Worm (Caenorhabditis elegans) whole organism, young adult: Measurements from ENCODE around the gene F23D12.3.
A peak's percentile ranks its signal among the peaks of the same experiment; 100 is the strongest.

ENCODE experiments used
- B0261.1 ChIP-seq: sonication (generic microtip); optimal IDR thresholded peaks from 2 replicates; lab custom pipeline; 2016; ENCODE audit warnings: mild to moderate bottlenecking, missing genetic modification characterization, moderate library complexity, missing compliant biosample characterization
- C06A6.2 ChIP-seq: fragments of 200-800 bp; sonication (Bioruptor generic); conservative IDR thresholded peaks from 2 replicates; pipeline ENCODE4 v1.3.6; 2022; ENCODE audit warnings: missing genetic modification characterization, missing compliant biosample characterization
- F22D6.2 ChIP-seq: sonication (generic microtip); optimal IDR thresholded peaks from 2 replicates; lab custom pipeline; 2016; ENCODE audit warnings: mild to moderate bottlenecking, missing genetic modification characterization, missing compliant biosample characterization
- F23B12.7 ChIP-seq: sonication (generic microtip); optimal IDR thresholded peaks from 2 replicates; lab custom pipeline; 2017; ENCODE audit warnings: missing genetic modification characterization, mild to moderate bottlenecking, missing compliant biosample characterization, antibody characterized with exemption, moderate library complexity; ENCODE audit not compliant: insufficient read depth
- F57C9.4 ChIP-seq: sonication (generic microtip); optimal IDR thresholded peaks from 2 replicates; lab custom pipeline; 2017; ENCODE audit warnings: mild to moderate bottlenecking, missing genetic modification characterization, missing compliant biosample characterization
- K12H6.12 ChIP-seq: fragments of 200-800 bp; sonication (Bioruptor generic); optimal IDR thresholded peaks from 2 replicates; lab custom pipeline; 2018; ENCODE audit warnings: mild to moderate bottlenecking, missing genetic modification characterization, missing compliant biosample characterization
- Y53F4B.3 ChIP-seq: fragments of 200-800 bp; sonication (Bioruptor generic); IDR thresholded peaks from 2 replicates; pipeline ENCODE4 v1.3.6; 2022; ENCODE audit warnings: missing genetic modification reagents, missing genetic modification characterization, missing compliant biosample characterization
- Y53G8AR.9 ChIP-seq: fragments of 200-800 bp; sonication (Bioruptor generic); conservative IDR thresholded peaks from 2 replicates; pipeline ENCODE4 v1.3.6; 2022; ENCODE audit warnings: missing genetic modification reagents, missing genetic modification characterization, missing compliant biosample characterization
- Y56A3A.18 ChIP-seq: fragments of 200-800 bp; sonication (Bioruptor generic); IDR thresholded peaks from 2 replicates; pipeline ENCODE4 v1.3.6; 2022; ENCODE audit warnings: missing genetic modification reagents, missing genetic modification characterization, missing compliant biosample characterization
- Y67H2A.10 ChIP-seq: fragments of 200-800 bp; sonication (Bioruptor generic); conservative IDR thresholded peaks from 2 replicates; pipeline ENCODE4 v1.3.6; 2022; ENCODE audit warnings: missing genetic modification reagents, missing genetic modification characterization, missing compliant biosample characterization
- ZK185.1 ChIP-seq: sonication (generic microtip); optimal IDR thresholded peaks from 2 replicates; lab custom pipeline; 2016; ENCODE audit warnings: mild to moderate bottlenecking, missing genetic modification characterization, missing compliant biosample characterization; ENCODE audit not compliant: poor library complexity, severe bottlenecking
- akir-1 ChIP-seq: fragments of 200-800 bp; sonication (Bioruptor generic); optimal IDR thresholded peaks from 2 replicates; lab custom pipeline; 2018; ENCODE audit warnings: mild to moderate bottlenecking, missing genetic modification characterization, moderate library complexity, missing compliant biosample characterization
- aptf-2 ChIP-seq: fragments of 200-800 bp; sonication (Bioruptor generic); conservative IDR thresholded peaks from 2 replicates; pipeline ENCODE4 v1.3.6; 2022; ENCODE audit warnings: missing genetic modification reagents, missing genetic modification characterization, missing compliant biosample characterization
- athp-1 ChIP-seq: sonication (generic microtip); optimal IDR thresholded peaks from 2 replicates; lab custom pipeline; 2017; ENCODE audit warnings: mild to moderate bottlenecking, missing genetic modification characterization, missing compliant biosample characterization
- bed-1 ChIP-seq: fragments of 200-800 bp; sonication (Bioruptor generic); IDR thresholded peaks from 2 replicates; pipeline ENCODE4 v1.3.6; 2022; ENCODE audit warnings: missing genetic modification reagents, missing genetic modification characterization, missing compliant biosample characterization
- cebp-2 ChIP-seq: fragments of 200-800 bp; sonication (Bioruptor generic); IDR thresholded peaks from 2 replicates; pipeline ENCODE4 v1.3.6; 2022; ENCODE audit warnings: missing genetic modification characterization, missing compliant biosample characterization
- ceh-27 ChIP-seq: fragments of 200-800 bp; sonication (Bioruptor generic); optimal IDR thresholded peaks from 2 replicates; lab custom pipeline; 2018; ENCODE audit warnings: mild to moderate bottlenecking, missing genetic modification characterization, moderate library complexity, missing compliant biosample characterization
- ceh-40 ChIP-seq: fragments of 200-800 bp; sonication (Bioruptor generic); IDR thresholded peaks from 2 replicates; pipeline ENCODE4 v1.3.6; 2022; ENCODE audit warnings: missing genetic modification characterization, missing compliant biosample characterization
- chd-7 ChIP-seq: sonication (generic microtip); optimal IDR thresholded peaks from 2 replicates; lab custom pipeline; 2016; ENCODE audit warnings: mild to moderate bottlenecking, missing genetic modification characterization, moderate library complexity, missing compliant biosample characterization
- dox-1 ChIP-seq: fragments of 200-800 bp; sonication (Bioruptor generic); IDR thresholded peaks from 2 replicates; pipeline ENCODE4 v1.3.6; 2022; ENCODE audit warnings: missing genetic modification reagents, missing genetic modification characterization, missing compliant biosample characterization
- dpff-1 ChIP-seq: sonication (generic microtip); optimal IDR thresholded peaks from 2 replicates; lab custom pipeline; 2017; ENCODE audit warnings: mild to moderate bottlenecking, missing genetic modification characterization, missing compliant biosample characterization
- egrh-3 ChIP-seq: fragments of 200-800 bp; sonication (Bioruptor generic); IDR thresholded peaks from 2 replicates; pipeline ENCODE4 v1.3.6; 2022; ENCODE audit warnings: missing genetic modification reagents, missing genetic modification characterization, missing compliant biosample characterization
- ekl-4 ChIP-seq: fragments of 200-800 bp; sonication (Bioruptor generic); IDR thresholded peaks from 2 replicates; pipeline ENCODE4 v1.3.6; 2022; ENCODE audit warnings: missing genetic modification reagents, missing genetic modification characterization, missing compliant biosample characterization
- him-1 ChIP-seq: sonication (generic microtip); optimal IDR thresholded peaks from 2 replicates; lab custom pipeline; 2016; ENCODE audit warnings: missing genotype, missing genetic modification reagents, missing genetic modification characterization, missing compliant biosample characterization
- hmg-1.2 ChIP-seq: fragments of 200-800 bp; sonication (Bioruptor generic); IDR thresholded peaks from 2 replicates; pipeline ENCODE4 v1.3.6; 2022; ENCODE audit warnings: missing genetic modification reagents, missing genetic modification characterization, missing compliant biosample characterization
- hmg-20 ChIP-seq: fragments of 200-800 bp; sonication (Bioruptor generic); IDR thresholded peaks from 2 replicates; pipeline ENCODE4 v1.3.6; 2022; ENCODE audit warnings: missing genetic modification reagents, missing genetic modification characterization, missing compliant biosample characterization
- let-607 ChIP-seq, 2 experiments: fragments of 200-800 bp in 1 of 2; sonication (Bioruptor generic) in 1 of 2; sonication (generic microtip) in 1 of 2; optimal IDR thresholded peaks; 2 replicates each; lab custom pipeline; 2016 to 2018; ENCODE audit warnings: mild to moderate bottlenecking in 2 of 2, missing compliant biosample characterization in 2 of 2, missing genetic modification characterization in 2 of 2, moderate library complexity in 2 of 2, missing genotype in 1 of 2
- lin-40 ChIP-seq: sonication (generic microtip); optimal IDR thresholded peaks from 2 replicates; lab custom pipeline; 2016; ENCODE audit warnings: missing genetic modification characterization, mild to moderate bottlenecking, missing compliant biosample characterization, missing genotype, missing genetic modification reagents
- lin-54 ChIP-seq: fragments of 200-800 bp; sonication (Bioruptor generic); optimal IDR thresholded peaks from 2 replicates; lab custom pipeline; 2018; ENCODE audit warnings: mild to moderate bottlenecking, missing genetic modification characterization, missing compliant biosample characterization
- madf-3 ChIP-seq: fragments of 200-800 bp; sonication (Bioruptor generic); IDR thresholded peaks from 2 replicates; pipeline ENCODE4 v1.3.6; 2022; ENCODE audit warnings: missing genetic modification reagents, missing genetic modification characterization, missing compliant biosample characterization
- madf-6 ChIP-seq: fragments of 200-800 bp; sonication (Bioruptor generic); IDR thresholded peaks from 2 replicates; pipeline ENCODE4 v1.3.6; 2022; ENCODE audit warnings: missing genetic modification reagents, missing genetic modification characterization, missing compliant biosample characterization
- madf-8 ChIP-seq: fragments of 200-800 bp; sonication (Bioruptor generic); conservative IDR thresholded peaks from 2 replicates; pipeline ENCODE4 v1.3.6; 2022; ENCODE audit warnings: missing genetic modification reagents, missing genetic modification characterization, missing compliant biosample characterization
- mcd-1 ChIP-seq: fragments of 200-800 bp; sonication (Bioruptor generic); IDR thresholded peaks from 2 replicates; pipeline ENCODE4 v1.3.6; 2022; ENCODE audit warnings: missing genetic modification reagents, missing genetic modification characterization, missing compliant biosample characterization
- mes-4 ChIP-seq: sonication (generic microtip); optimal IDR thresholded peaks from 2 replicates; lab custom pipeline; 2016; ENCODE audit warnings: missing genotype, missing genetic modification characterization, missing compliant biosample characterization
- nhr-120 ChIP-seq: fragments of 200-800 bp; sonication (Bioruptor generic); IDR thresholded peaks from 2 replicates; pipeline ENCODE4 v1.3.6; 2022; ENCODE audit warnings: missing genetic modification characterization, missing compliant biosample characterization
- nhr-27 ChIP-seq: fragments of 200-800 bp; sonication (Bioruptor generic); optimal IDR thresholded peaks from 2 replicates; lab custom pipeline; 2018; ENCODE audit warnings: mild to moderate bottlenecking, missing genetic modification characterization, moderate library complexity, missing compliant biosample characterization
- rcor-1 ChIP-seq: fragments of 200-800 bp; sonication (Bioruptor generic); IDR thresholded peaks from 2 replicates; pipeline ENCODE4 v1.3.6; 2022; ENCODE audit warnings: missing genetic modification reagents, missing genetic modification characterization, missing compliant biosample characterization
- rec-8 ChIP-seq, 2 experiments: sonication (generic microtip); optimal IDR thresholded peaks; 2 replicates each; lab custom pipeline; 2016; ENCODE audit warnings: mild to moderate bottlenecking in 2 of 2, missing genetic modification characterization in 2 of 2, missing genetic modification reagents in 2 of 2, missing genotype in 2 of 2, missing biosample characterization in 1 of 2, missing compliant biosample characterization in 1 of 2, moderate library complexity in 1 of 2
- rpc-1 ChIP-seq, 2 experiments: fragments of 150-350 bp in 1 of 2; sonication (generic microtip) in 1 of 2; optimal IDR thresholded peaks; 2 replicates each; lab custom pipeline; 2014 to 2018; ENCODE audit warnings: missing biosample characterization in 1 of 2, missing genetic modification characterization in 1 of 2, missing genetic modification reagents in 1 of 2, missing genotype in 1 of 2
- snpc-3.4 ChIP-seq: sonication (generic microtip); optimal IDR thresholded peaks from 2 replicates; lab custom pipeline; 2017; ENCODE audit warnings: missing genetic modification characterization, mild to moderate bottlenecking, missing compliant biosample characterization, antibody characterized with exemption, moderate library complexity, missing genotype, missing genetic modification reagents
- tbp1 ChIP-seq: fragments of 200-800 bp; sonication (Bioruptor generic); optimal IDR thresholded peaks from 2 replicates; lab custom pipeline; 2018; ENCODE audit warnings: mild to moderate bottlenecking, missing genetic modification characterization, missing compliant biosample characterization
- tbx-9 ChIP-seq: sonication (generic microtip); optimal IDR thresholded peaks from 2 replicates; lab custom pipeline; 2016; ENCODE audit warnings: borderline replicate concordance, missing genetic modification characterization, inconsistent platforms, missing compliant biosample characterization
- xnd-1 ChIP-seq: sonication (generic microtip); optimal IDR thresholded peaks from 2 replicates; lab custom pipeline; 2016; ENCODE audit warnings: missing genotype, missing genetic modification reagents, missing genetic modification characterization, missing compliant biosample characterization
- ztf-22 ChIP-seq: fragments of 200-800 bp; sonication (Bioruptor generic); optimal IDR thresholded peaks from 2 replicates; lab custom pipeline; 2018; ENCODE audit warnings: mild to moderate bottlenecking, missing genetic modification characterization, moderate library complexity, missing compliant biosample characterization
- ztf-25 ChIP-seq: fragments of 200-800 bp; sonication (Bioruptor generic); IDR thresholded peaks from 2 replicates; pipeline ENCODE4 v1.3.6; 2022; ENCODE audit warnings: missing genetic modification reagents, missing genetic modification characterization, missing compliant biosample characterization
- ztf-6 ChIP-seq: fragments of 200-800 bp; sonication (Bioruptor generic); IDR thresholded peaks from 2 replicates; pipeline ENCODE4 v1.3.6; 2022; ENCODE audit warnings: missing genetic modification reagents, missing genetic modification characterization, missing compliant biosample characterization

Gene F23D12.3

DNA sequence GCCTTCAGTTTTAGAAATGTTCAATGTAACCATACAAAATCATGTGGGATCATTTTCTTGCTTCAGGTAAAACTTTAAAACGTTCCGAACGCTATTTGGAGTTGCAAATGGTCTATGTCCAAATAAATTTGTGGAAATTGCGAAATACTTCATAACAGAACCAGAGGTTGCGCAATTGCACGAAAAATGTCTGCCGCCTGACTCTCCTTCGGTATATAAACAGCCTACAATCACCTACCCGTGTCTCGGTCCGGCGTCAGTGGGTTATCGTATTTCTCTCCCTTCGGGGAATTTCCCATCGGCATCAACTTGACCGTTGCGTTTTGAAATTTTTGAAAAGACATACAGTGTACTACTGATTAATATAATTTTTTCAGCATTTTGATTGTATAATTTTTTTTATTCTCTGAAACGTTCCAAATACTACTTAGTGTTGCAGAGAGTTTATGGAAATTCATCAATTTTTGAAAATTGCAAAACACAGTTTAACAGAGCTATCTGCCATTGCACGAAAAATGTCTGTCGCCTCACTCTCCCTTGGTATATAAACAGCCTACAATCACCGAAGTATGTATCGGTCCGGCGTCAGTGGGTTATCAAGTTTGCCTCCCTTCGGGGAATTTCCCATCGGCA lies 34.3 kb downstream of the F23D12.3 start:
- TF ChIP-seq rec-8 (tag; optimal IDR thresholded peaks at IDR 0.05; lab: Kevin White, UChicago) (peak in 1 of 2 experiments; percentile 22), hmg-20 (0 out of 2 replicates have a peak, but pooled peaks have one; percentile 17), Y67H2A.10 (GFP tag; lab: Robert Waterston, UW) (no peak), Y53G8AR.9 (GFP tag; lab: Robert Waterston, UW) (no peak), dpff-1 (no peak), ztf-22 (no peak), rpc-1 (optimal IDR thresholded peaks at IDR 0.05; lab: Kevin White, UChicago) (peak; percentile 65), rpc-1 (tag; optimal IDR thresholded peaks at IDR 0.05; lab: Kevin White, UChicago) (peak; percentile 55), tbp1 (GFP tag; lab: Kevin White, UChicago) (peak; percentile 76), C06A6.2 (GFP tag; lab: Robert Waterston, UW) (0 out of 2 replicates have a peak, but pooled peaks have one; percentile 10), B0261.1 (tag; lab: Kevin White, UChicago) (peak; percentile 67), tbx-9 (no peak), ceh-27 (GFP tag; lab: Kevin White, UChicago) (no peak), mes-4 (tag; lab: Kevin White, UChicago) (no peak), mcd-1 (GFP tag; lab: Robert Waterston, UW) (no peak; the same call in 1 of the 2 replicates), madf-6 (GFP tag; lab: Robert Waterston, UW) (no peak), ztf-25 (GFP tag; lab: Robert Waterston, UW) (no peak), egrh-3 (GFP tag; lab: Robert Waterston, UW) (no peak), cebp-2 (GFP tag; lab: Robert Waterston, UW) (peak; percentile 69; the same call in 1 of the 2 replicates), bed-1 (GFP tag; lab: Robert Waterston, UW) (no peak), Y56A3A.18 (GFP tag; lab: Robert Waterston, UW) (peak; percentile 60; the same call in 1 of the 2 replicates), let-607 (tag; optimal IDR thresholded peaks at IDR 0.05; lab: Kevin White, UChicago) (peak; percentile 33 to 41), F57C9.4 (tag; lab: Kevin White, UChicago) (no peak), K12H6.12 (tag; lab: Kevin White, UChicago) (no peak), rcor-1 (GFP tag; lab: Robert Waterston, UW) (0 out of 2 replicates have a peak, but pooled peaks have one; percentile 15), ztf-6 (GFP tag; lab: Robert Waterston, UW) (no peak), dox-1 (no peak; the same call in 1 of the 2 replicates), snpc-3.4 (tag; lab: Kevin White, UChicago) (peak; percentile 4), F23B12.7 (tag; lab: Kevin White, UChicago) (no peak), ekl-4 (peak; percentile 25; the same call in 1 of the 2 replicates), hmg-1.2 (peak; percentile 59), madf-8 (GFP tag; lab: Robert Waterston, UW) (no peak), ZK185.1 (tag; lab: Kevin White, UChicago) (peak; percentile 94), lin-40 (tag; lab: Kevin White, UChicago) (peak; percentile 81), lin-54 (no peak), nhr-27 (peak; percentile 39), ceh-40 (GFP tag; lab: Robert Waterston, UW) (peak; percentile 79), athp-1 (tag; lab: Kevin White, UChicago) (peak; percentile 27), nhr-120 (0 out of 2 replicates have a peak, but pooled peaks have one; percentile 71), madf-3 (GFP tag; lab: Robert Waterston, UW) (0 out of 2 replicates have a peak, but pooled peaks have one; percentile 56), him-1 (tag; lab: Kevin White, UChicago) (no peak), chd-7 (tag; lab: Kevin White, UChicago) (peak; percentile 81), aptf-2 (GFP tag; lab: Robert Waterston, UW) (no peak), Y53F4B.3 (GFP tag; lab: Robert Waterston, UW) (no peak), F22D6.2 (peak; percentile 59), akir-1 (GFP tag; lab: Kevin White, UChicago) (no peak), xnd-1 (tag; lab: Kevin White, UChicago) (no peak)
